Worm (Caenorhabditis elegans) whole organism, L2 larva: ENCODE measurements around the gene amph-1.

ENCODE experiments used
- C34F6.9 ChIP-seq: fragments of 150-350 bp; optimal IDR thresholded peaks from 2 replicates; lab custom pipeline; 2014; ENCODE audit warnings: missing biosample characterization, missing genetic modification characterization
- F13H6.1 ChIP-seq: sonication (generic microtip); optimal IDR thresholded peaks from 2 replicates; lab custom pipeline; 2016; ENCODE audit warnings: missing genetic modification characterization, missing compliant biosample characterization
- Y55F3AM.14 ChIP-seq: fragments of 200-800 bp; sonication (Bioruptor generic); optimal IDR thresholded peaks from 2 replicates; lab custom pipeline; 2018; ENCODE audit warnings: mild to moderate bottlenecking, missing genetic modification characterization, missing compliant biosample characterization
- alr-1 ChIP-seq: fragments of 150-350 bp; optimal IDR thresholded peaks from 2 replicates; lab custom pipeline; 2014; ENCODE audit warnings: missing biosample characterization, missing genetic modification characterization
- aly-2 ChIP-seq: fragments of 150-350 bp; optimal IDR thresholded peaks from 2 replicates; lab custom pipeline; 2014; ENCODE audit warnings: missing biosample characterization, missing genetic modification characterization
- ama-1 ChIP-seq: fragments of 150-350 bp; optimal IDR thresholded peaks from 2 replicates; lab custom pipeline; 2018; ENCODE audit warnings: inconsistent platforms
- blmp-1 ChIP-seq: sonication (generic microtip); optimal IDR thresholded peaks from 2 replicates; lab custom pipeline; 2017; ENCODE audit warnings: missing genetic modification characterization, mild to moderate bottlenecking, missing compliant biosample characterization, antibody characterized with exemption, moderate library complexity; ENCODE audit not compliant: insufficient read depth
- ceh-16 ChIP-seq: fragments of 150-350 bp; optimal IDR thresholded peaks from 2 replicates; lab custom pipeline; 2014; ENCODE audit warnings: missing biosample characterization, missing genetic modification characterization
- ceh-82 ChIP-seq: fragments of 150-350 bp; optimal IDR thresholded peaks from 2 replicates; lab custom pipeline; 2014; ENCODE audit warnings: missing biosample characterization, missing genetic modification characterization
- crh-2 ChIP-seq: sonication (generic microtip); optimal IDR thresholded peaks from 2 replicates; lab custom pipeline; 2017; ENCODE audit warnings: missing biosample characterization, missing genetic modification characterization
- egl-27 ChIP-seq: sonication (generic microtip); optimal IDR thresholded peaks from 3 replicates; lab custom pipeline; 2017; ENCODE audit warnings: missing biosample characterization, missing genetic modification reagents, missing genetic modification characterization
- elt-1 ChIP-seq: fragments of 150-350 bp; optimal IDR thresholded peaks from 2 replicates; lab custom pipeline; 2014; ENCODE audit warnings: missing biosample characterization, missing genetic modification characterization
- elt-3 ChIP-seq: sonication (generic microtip); optimal IDR thresholded peaks from 2 replicates; lab custom pipeline; 2017; ENCODE audit warnings: missing biosample characterization, missing genetic modification characterization
- fos-1 ChIP-seq: fragments of 150-350 bp; optimal IDR thresholded peaks from 2 replicates; lab custom pipeline; 2014; ENCODE audit warnings: missing biosample characterization, missing genetic modification characterization
- gmeb-1 ChIP-seq: fragments of 150-350 bp; optimal IDR thresholded peaks from 2 replicates; lab custom pipeline; 2014; ENCODE audit warnings: missing biosample characterization, missing genetic modification characterization
- lin-11 ChIP-seq: fragments of 150-350 bp; sonication (generic microtip); optimal IDR thresholded peaks from 2 replicates; lab custom pipeline; 2014; ENCODE audit warnings: missing biosample characterization, missing genetic modification characterization, inconsistent platforms, mixed read lengths
- lin-13 ChIP-seq: fragments of 150-350 bp; optimal IDR thresholded peaks from 2 replicates; lab custom pipeline; 2014; ENCODE audit warnings: missing biosample characterization, missing genetic modification reagents, missing genetic modification characterization
- lin-39 ChIP-seq: fragments of 150-350 bp; optimal IDR thresholded peaks from 2 replicates; lab custom pipeline; 2014; ENCODE audit warnings: missing biosample characterization, missing genetic modification reagents, missing genetic modification characterization
- lsy-2 ChIP-seq, 2 experiments: fragments of 150-350 bp in 1 of 2; sonication (generic microtip) in 1 of 2; optimal IDR thresholded peaks; 2 replicates each; lab custom pipeline; 2014 to 2017; ENCODE audit warnings: missing biosample characterization in 2 of 2, missing genetic modification characterization in 2 of 2
- nhr-11 ChIP-seq: fragments of 150-350 bp; optimal IDR thresholded peaks from 2 replicates; lab custom pipeline; 2014; ENCODE audit warnings: missing biosample characterization, missing genetic modification characterization
- nhr-12 ChIP-seq: fragments of 150-350 bp; optimal IDR thresholded peaks from 2 replicates; lab custom pipeline; 2014; ENCODE audit warnings: missing biosample characterization, missing genetic modification characterization
- nhr-129 ChIP-seq: fragments of 150-350 bp; optimal IDR thresholded peaks from 2 replicates; lab custom pipeline; 2014; ENCODE audit warnings: missing biosample characterization, missing genetic modification characterization
- nhr-77 ChIP-seq: fragments of 150-350 bp; optimal IDR thresholded peaks from 2 replicates; lab custom pipeline; 2014; ENCODE audit warnings: missing biosample characterization, missing genetic modification characterization
- peb-1 ChIP-seq: fragments of 150-350 bp; optimal IDR thresholded peaks from 2 replicates; lab custom pipeline; 2014; ENCODE audit warnings: missing biosample characterization, missing genetic modification characterization
- sem-4 ChIP-seq: fragments of 150-350 bp; optimal IDR thresholded peaks from 2 replicates; lab custom pipeline; 2014; ENCODE audit warnings: missing biosample characterization, missing genetic modification reagents, missing genetic modification characterization
- skn-1 ChIP-seq: sonication (generic microtip); optimal IDR thresholded peaks from 2 replicates; lab custom pipeline; 2017; ENCODE audit warnings: missing biosample characterization, missing genetic modification characterization
- sma-9 ChIP-seq, 2 experiments: fragments of 150-350 bp in 1 of 2; sonication (generic microtip) in 1 of 2; optimal IDR thresholded peaks; 2 replicates each; lab custom pipeline; 2014 to 2016; ENCODE audit warnings: missing genetic modification characterization in 2 of 2, mild to moderate bottlenecking in 1 of 2, missing biosample characterization in 1 of 2, missing compliant biosample characterization in 1 of 2, missing genetic modification reagents in 1 of 2, moderate library complexity in 1 of 2
- unc-39 ChIP-seq: fragments of 150-350 bp; optimal IDR thresholded peaks from 2 replicates; lab custom pipeline; 2014; ENCODE audit warnings: missing biosample characterization, missing genetic modification characterization
- unc-55 ChIP-seq: fragments of 150-350 bp; sonication (generic microtip); optimal IDR thresholded peaks from 3 replicates; lab custom pipeline; 2014; ENCODE audit warnings: missing biosample characterization, missing genetic modification reagents, missing genetic modification characterization
- unc-62 ChIP-seq: fragments of 150-350 bp; optimal IDR thresholded peaks from 2 replicates; lab custom pipeline; 2014; ENCODE audit warnings: missing biosample characterization, missing genetic modification reagents, missing genetic modification characterization
- zag-1 ChIP-seq: fragments of 150-350 bp; optimal IDR thresholded peaks from 2 replicates; lab custom pipeline; 2014; ENCODE audit warnings: missing biosample characterization, missing genetic modification characterization
- ztf-4 ChIP-seq: fragments of 150-350 bp; optimal IDR thresholded peaks from 2 replicates; lab custom pipeline; 2014; ENCODE audit warnings: missing biosample characterization, missing genetic modification characterization

amph-1 gene

DNA sequence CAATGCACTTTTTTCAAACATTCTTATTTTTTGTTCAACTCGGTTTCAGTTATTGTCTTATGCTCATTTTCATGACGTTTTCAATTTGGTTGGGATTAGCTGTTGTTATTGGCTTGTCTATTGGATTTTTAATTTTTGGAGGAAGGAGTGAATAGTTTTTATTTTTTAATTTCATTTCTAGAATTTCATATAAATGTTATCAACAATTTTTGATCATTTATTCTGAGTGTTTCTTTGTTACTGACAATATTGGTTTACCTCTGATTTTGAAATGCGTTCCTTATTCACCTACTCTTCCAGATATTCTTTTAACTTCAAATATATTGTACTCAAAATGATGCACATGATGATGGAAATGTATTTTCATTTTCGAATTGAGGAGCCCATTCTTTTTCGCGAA, 6.3 kb upstream of the amph-1 start, which contains the start of gene F58G6.7:
F58G6.7 (plus strand) TSS at position 301 of the 400 bp plus-strand sequence.
- TF ChIP-seq peb-1 (tag; lab: Kevin White, UChicago) (no peak), Y55F3AM.14 (GFP tag; lab: Kevin White, UChicago) (no peak), lin-11 (tag; lab: Kevin White, UChicago) (no peak), F13H6.1 (tag; lab: Kevin White, UChicago) (no peak), lin-39 (no peak), nhr-12 (no peak), unc-39 (tag; lab: Kevin White, UChicago) (no peak), sem-4 (tag; lab: Kevin White, UChicago) (no peak), skn-1 (tag; lab: Kevin White, UChicago) (no peak)

- no peak for TF ChIP-seq nhr-12
- peak in 1 of 2 experiments; percentile 5 for TF ChIP-seq lsy-2 (tag; optimal IDR thresholded peaks at IDR 0.05; lab: Kevin White, UChicago)
These were observed 5.5 kb upstream of the amph-1 start, which contains the start of gene F58G6.3 for ce11 chrIV:9653184-9653583. TSS of gene F58G6.3 (plus strand) at chrIV:9653535.

DNA sequence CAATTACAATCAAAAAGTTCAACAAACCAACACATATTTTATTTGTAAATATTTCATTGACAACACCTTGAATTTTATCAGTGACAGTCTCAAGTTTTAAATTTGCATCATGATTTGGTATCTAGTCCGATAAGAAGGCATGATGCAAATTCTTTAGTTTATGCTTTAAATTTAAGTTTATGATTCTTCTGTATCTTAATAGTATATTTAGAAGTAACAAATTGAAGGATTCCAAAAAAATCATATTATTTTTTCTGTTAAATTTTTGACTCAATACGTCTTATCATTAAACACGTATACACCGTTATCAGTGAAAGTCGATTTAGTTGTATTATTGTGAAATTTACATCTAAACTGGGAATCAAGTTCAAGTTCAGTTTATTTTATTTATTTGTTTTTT, 3.6 kb upstream of the amph-1 start, which contains the start of gene chca-1:
chca-1 (plus strand) TSS at position 161 of the 400 bp plus-strand sequence.
- TF ChIP-seq lsy-2 (tag; optimal IDR thresholded peaks at IDR 0.05; lab: Kevin White, UChicago) (peak in 1 of 2 experiments; percentile 53), nhr-129 (peak; percentile 75), ztf-4 (tag; lab: Kevin White, UChicago) (no peak), crh-2 (tag; lab: Kevin White, UChicago) (peak; percentile 79), fos-1 (peak; percentile 93), sma-9 (GFP tag; optimal IDR thresholded peaks at IDR 0.05; lab: Kevin White, UChicago) (peak; percentile 34), sma-9 (tag; optimal IDR thresholded peaks at IDR 0.05; lab: Kevin White, UChicago) (no peak)

ce11 chrIV:9648682-9649081, 1.0 kb upstream of the amph-1 start, which contains the start of gene srm-3:
TSS of gene srm-3 (plus strand) at chrIV:9648982.
- TF ChIP-seq blmp-1 (tag; lab: Kevin White, UChicago): no peak
- TF ChIP-seq unc-39 (tag; lab: Kevin White, UChicago): no peak
- no peak for TF ChIP-seq unc-55 (GFP tag; lab: Kevin White, UChicago)
- TF ChIP-seq gmeb-1 (tag; lab: Kevin White, UChicago): no peak
- no peak for TF ChIP-seq ama-1 (lab: Kevin White, UChicago)
- TF ChIP-seq skn-1 (tag; lab: Kevin White, UChicago): no peak
- no peak for TF ChIP-seq sem-4 (tag; lab: Kevin White, UChicago)
- no peak for TF ChIP-seq ceh-82 (tag; lab: Kevin White, UChicago)
- TF ChIP-seq alr-1 (tag; lab: Kevin White, UChicago): no peak
- no peak for TF ChIP-seq lin-11 (tag; lab: Kevin White, UChicago)
- no peak for TF ChIP-seq ceh-16 (tag; lab: Kevin White, UChicago)
- no peak for TF ChIP-seq lin-13 (GFP tag; lab: Kevin White, UChicago)
- no peak for TF ChIP-seq unc-62 (GFP tag; lab: Kevin White, UChicago)
- no peak for TF ChIP-seq egl-27

DNA sequence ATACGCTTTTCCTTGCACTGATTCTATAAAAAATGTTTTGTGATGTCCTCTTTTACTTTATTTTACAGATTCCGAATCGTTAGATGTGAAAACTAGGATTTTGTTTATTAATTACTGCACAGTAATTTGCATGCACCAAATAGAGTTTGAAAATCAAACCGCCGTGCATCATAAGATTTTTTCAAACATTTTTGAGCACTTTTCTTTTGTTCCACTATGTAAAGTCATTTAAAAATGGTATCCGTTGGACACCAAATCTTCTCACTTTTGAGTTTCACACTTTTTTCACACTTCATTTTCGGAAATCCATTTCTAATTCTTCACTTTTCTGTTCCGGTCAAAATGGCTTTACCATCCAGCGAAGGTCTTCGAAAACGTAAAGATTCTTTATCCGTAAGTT, 4.5 kb downstream of the amph-1 start, which contains the start of gene degl-2:
degl-2 (plus strand) TSS at position 301 of the 400 bp plus-strand sequence.
- TF ChIP-seq nhr-77 (tag; lab: Kevin White, UChicago): no peak
- no peak for TF ChIP-seq blmp-1 (tag; lab: Kevin White, UChicago)
- TF ChIP-seq lsy-2 (tag; optimal IDR thresholded peaks at IDR 0.05; lab: Kevin White, UChicago): no peak
- no peak for TF ChIP-seq elt-3 (tag; lab: Kevin White, UChicago)
- no peak for TF ChIP-seq ceh-82 (tag; lab: Kevin White, UChicago)
- no peak for TF ChIP-seq egl-27
- TF ChIP-seq F13H6.1 (tag; lab: Kevin White, UChicago): no peak
- TF ChIP-seq sma-9 (GFP tag; optimal IDR thresholded peaks at IDR 0.05; lab: Kevin White, UChicago): no peak
- TF ChIP-seq sma-9 (tag; optimal IDR thresholded peaks at IDR 0.05; lab: Kevin White, UChicago): no peak
- no peak for TF ChIP-seq aly-2
- no peak for TF ChIP-seq unc-62 (GFP tag; lab: Kevin White, UChicago)
- no peak for TF ChIP-seq ceh-16 (tag; lab: Kevin White, UChicago)
- TF ChIP-seq lin-13 (GFP tag; lab: Kevin White, UChicago): no peak
- no peak for TF ChIP-seq elt-1 (tag; lab: Kevin White, UChicago)
- TF ChIP-seq nhr-11: no peak
- no peak for TF ChIP-seq crh-2 (tag; lab: Kevin White, UChicago)
- TF ChIP-seq C34F6.9 (tag; lab: Kevin White, UChicago): no peak
- TF ChIP-seq zag-1 (tag; lab: Kevin White, UChicago): no peak
